Fruit fly (Drosophila melanogaster) whole organism, embryonic: ENCODE results near the gene et.

Source experiments
- ATbp ChIP-seq: fragments of 200-800 bp; sonication (Bioruptor generic); optimal IDR thresholded peaks from 2 replicates; lab custom pipeline; 2017; ENCODE audit warnings: missing biosample characterization, mild to moderate bottlenecking, missing genetic modification characterization, missing genetic modification reagents
- Adf1 ChIP-seq: fragments of 200-800 bp; sonication (Bioruptor generic); IDR thresholded peaks from 2 replicates; pipeline ENCODE4 v1.3.6; 2022; ENCODE audit warnings: missing biosample characterization, missing genetic modification characterization
- Bgb ChIP-seq: fragments of 200-800 bp; sonication (Bioruptor generic); IDR thresholded peaks from 2 replicates; pipeline ENCODE4 v1.3.6; 2022; ENCODE audit warnings: missing biosample characterization, missing genetic modification characterization; ENCODE audit not compliant: partially characterized antibody
- CG12219 ChIP-seq: fragments of 200-800 bp; sonication (Bioruptor generic); optimal IDR thresholded peaks from 3 replicates; lab custom pipeline; 2018; ENCODE audit warnings: missing biosample characterization, mild to moderate bottlenecking, missing genetic modification characterization
- CG12942 ChIP-seq: fragments of 200-800 bp; sonication (Bioruptor generic); optimal IDR thresholded peaks from 3 replicates; lab custom pipeline; 2016; ENCODE audit warnings: missing biosample characterization, missing genetic modification characterization
- CG14965 ChIP-seq: fragments of 200-800 bp; sonication (Bioruptor generic); optimal IDR thresholded peaks from 2 replicates; lab custom pipeline; 2016; ENCODE audit warnings: missing biosample characterization, missing genetic modification characterization, borderline replicate concordance
- CG15696 ChIP-seq: fragments of 200-800 bp; sonication (Bioruptor generic); optimal IDR thresholded peaks from 2 replicates; lab custom pipeline; 2019; ENCODE audit warnings: missing biosample characterization, mild to moderate bottlenecking, missing genetic modification characterization, moderate library complexity
- CG17568 ChIP-seq: fragments of 200-800 bp; sonication (Bioruptor generic); optimal IDR thresholded peaks from 2 replicates; lab custom pipeline; 2018; ENCODE audit warnings: missing biosample characterization, mild to moderate bottlenecking, missing genetic modification characterization, moderate library complexity
- CG18764 ChIP-seq: fragments of 200-800 bp; sonication (Bioruptor generic); optimal IDR thresholded peaks from 3 replicates; lab custom pipeline; 2016; ENCODE audit warnings: missing biosample characterization, missing genetic modification characterization
- CG2889 ChIP-seq: fragments of 200-800 bp; sonication (Bioruptor generic); IDR thresholded peaks from 3 replicates; pipeline ENCODE4 v1.3.6; 2022; ENCODE audit warnings: missing biosample characterization, missing genetic modification characterization
- CG31224 ChIP-seq: fragments of 200-800 bp; sonication (Bioruptor generic); IDR thresholded peaks from 2 replicates; pipeline ENCODE4 v1.3.6; 2022; ENCODE audit warnings: missing biosample characterization, missing genetic modification characterization
- CG3838 ChIP-seq: fragments of 200-800 bp; sonication (Bioruptor generic); optimal IDR thresholded peaks from 3 replicates; lab custom pipeline; 2016; ENCODE audit warnings: missing biosample characterization, missing genetic modification characterization
- CG42726 ChIP-seq: fragments of 200-800 bp; sonication (Bioruptor generic); IDR thresholded peaks from 2 replicates; pipeline ENCODE4 v1.3.6; 2022; ENCODE audit warnings: missing biosample characterization, missing genetic modification characterization; ENCODE audit not compliant: partially characterized antibody
- CG5245 ChIP-seq: fragments of 200-800 bp; sonication (Bioruptor generic); optimal IDR thresholded peaks from 3 replicates; lab custom pipeline; 2016; ENCODE audit warnings: missing biosample characterization, missing genetic modification characterization
- CG6272 ChIP-seq: fragments of 200-800 bp; sonication (Bioruptor generic); IDR thresholded peaks from 2 replicates; pipeline ENCODE4 v1.3.6; 2022; ENCODE audit warnings: missing biosample characterization, missing genetic modification characterization
- CG8765 ChIP-seq: fragments of 200-800 bp; sonication (Bioruptor generic); IDR thresholded peaks from 2 replicates; pipeline ENCODE4 v1.3.6; 2022; ENCODE audit warnings: missing biosample characterization, missing genetic modification characterization
- CG8924 ChIP-seq: fragments of 200-800 bp; optimal IDR thresholded peaks from 3 replicates; lab custom pipeline; 2019; ENCODE audit warnings: missing biosample characterization, mild to moderate bottlenecking, missing genetic modification characterization, moderate library complexity
- CTCF ChIP-seq: fragments of 200-800 bp; sonication (Bioruptor generic); optimal IDR thresholded peaks from 2 replicates; lab custom pipeline; 2017; ENCODE audit warnings: missing biosample characterization, mild to moderate bottlenecking, missing genetic modification characterization, moderate library complexity
- Camta ChIP-seq: fragments of 200-800 bp; sonication (Bioruptor generic); optimal IDR thresholded peaks from 2 replicates; lab custom pipeline; 2016; ENCODE audit warnings: missing biosample characterization, missing genetic modification characterization
- Dfd ChIP-seq, 2 experiments: fragments of >200 bp; optimal IDR thresholded peaks; 2 replicates each; lab custom pipeline; 2017; ENCODE audit warnings: missing biosample characterization in 2 of 2, missing genetic modification characterization in 2 of 2
- Dp ChIP-seq: fragments of 200-800 bp; sonication (Bioruptor generic); optimal IDR thresholded peaks from 2 replicates; lab custom pipeline; 2018; ENCODE audit warnings: missing biosample characterization, mild to moderate bottlenecking, missing genetic modification characterization, moderate library complexity
- Eip74EF ChIP-seq, 2 experiments: fragments of 200-800 bp in 1 of 2; fragments of >200 bp in 1 of 2; sonication (Bioruptor generic) in 1 of 2; optimal IDR thresholded peaks; 2 replicates each; lab custom pipeline; 2017 to 2019; ENCODE audit warnings: missing biosample characterization in 2 of 2, missing genetic modification characterization in 2 of 2, mild to moderate bottlenecking in 1 of 2, moderate library complexity in 1 of 2
- HHEX ChIP-seq: fragments of 200-800 bp; sonication (Bioruptor generic); optimal IDR thresholded peaks from 3 replicates; lab custom pipeline; 2017; ENCODE audit warnings: missing biosample characterization, mild to moderate bottlenecking, missing genetic modification characterization, missing genetic modification reagents
- Hand ChIP-seq: fragments of 200-800 bp; sonication (Bioruptor generic); optimal IDR thresholded peaks from 2 replicates; lab custom pipeline; 2017; ENCODE audit warnings: mild to moderate bottlenecking, missing biosample characterization, missing genetic modification reagents, missing genetic modification characterization
- Myb ChIP-seq: fragments of 200-800 bp; sonication (Bioruptor generic); optimal IDR thresholded peaks from 2 replicates; lab custom pipeline; 2016; ENCODE audit warnings: missing biosample characterization, missing genetic modification characterization
- NC2β ChIP-seq: fragments of 200-800 bp; sonication (Bioruptor generic); optimal IDR thresholded peaks from 2 replicates; lab custom pipeline; 2016; ENCODE audit warnings: missing biosample characterization, missing genetic modification characterization
- NK7.1 ChIP-seq: fragments of 200-800 bp; sonication (Bioruptor generic); optimal IDR thresholded peaks from 3 replicates; lab custom pipeline; 2016; ENCODE audit warnings: missing biosample characterization, missing genetic modification characterization
- Pdp1 ChIP-seq, 2 experiments: fragments of 200-800 bp; sonication (Bioruptor generic); optimal IDR thresholded peaks; 3 replicates each; lab custom pipeline; 2016; ENCODE audit warnings: missing biosample characterization in 2 of 2, missing genetic modification characterization in 2 of 2, mild to moderate bottlenecking in 1 of 2, moderate library complexity in 1 of 2
- Spps ChIP-seq: fragments of 200-800 bp; sonication (Bioruptor generic); optimal IDR thresholded peaks from 2 replicates; lab custom pipeline; 2018; ENCODE audit warnings: missing biosample characterization, mild to moderate bottlenecking, missing genetic modification characterization
- amos ChIP-seq: fragments of 200-800 bp; sonication (Bioruptor generic); IDR thresholded peaks from 2 replicates; pipeline ENCODE4 v1.3.6; 2022; ENCODE audit warnings: missing biosample characterization, missing genetic modification characterization; ENCODE audit not compliant: partially characterized antibody
- bsh ChIP-seq, 2 experiments: fragments of 200-800 bp; sonication (Bioruptor generic); optimal IDR thresholded peaks; 2 replicates each; lab custom pipeline; 2017 to 2018; ENCODE audit warnings: mild to moderate bottlenecking in 2 of 2, missing biosample characterization in 2 of 2, missing genetic modification characterization in 2 of 2, moderate library complexity in 1 of 2
- cg ChIP-seq: fragments of 200-800 bp; sonication (Bioruptor generic); optimal IDR thresholded peaks from 3 replicates; lab custom pipeline; 2019; ENCODE audit warnings: missing biosample characterization, mild to moderate bottlenecking, missing genetic modification characterization, moderate library complexity
- chn ChIP-seq: fragments of 200-800 bp; sonication (Bioruptor generic); optimal IDR thresholded peaks from 2 replicates; lab custom pipeline; 2016; ENCODE audit warnings: missing biosample characterization, missing genetic modification characterization
- ci ChIP-seq: fragments of 200-800 bp; sonication (Bioruptor generic); IDR thresholded peaks from 3 replicates; pipeline ENCODE4 v1.3.6; 2022; ENCODE audit warnings: missing biosample characterization, missing genetic modification characterization
- crc ChIP-seq: fragments of 200-800 bp; sonication (Bioruptor generic); optimal IDR thresholded peaks from 2 replicates; lab custom pipeline; 2016; ENCODE audit warnings: missing biosample characterization, missing genetic modification characterization
- dan ChIP-seq: fragments of 200-800 bp; sonication (Bioruptor generic); IDR thresholded peaks from 2 replicates; pipeline ENCODE4 v1.3.6; 2022; ENCODE audit warnings: missing biosample characterization, missing genetic modification characterization
- disco-r ChIP-seq: fragments of 200-800 bp; sonication (Bioruptor generic); optimal IDR thresholded peaks from 2 replicates; lab custom pipeline; 2016; ENCODE audit warnings: missing biosample characterization, missing genetic modification characterization
- fd3F ChIP-seq: fragments of 200-800 bp; sonication (Bioruptor generic); optimal IDR thresholded peaks from 2 replicates; lab custom pipeline; 2018; ENCODE audit warnings: missing biosample characterization, mild to moderate bottlenecking, missing genetic modification characterization, moderate library complexity
- gcm ChIP-seq: fragments of 200-800 bp; sonication (Bioruptor generic); optimal IDR thresholded peaks from 2 replicates; lab custom pipeline; 2019; ENCODE audit warnings: missing biosample characterization, mild to moderate bottlenecking, missing genetic modification characterization, moderate library complexity
- gcm2 ChIP-seq: fragments of 200-800 bp; sonication (Bioruptor generic); optimal IDR thresholded peaks from 2 replicates; lab custom pipeline; 2016; ENCODE audit warnings: missing biosample characterization, missing genetic modification characterization
- ham ChIP-seq: fragments of 200-800 bp; sonication (Bioruptor generic); IDR thresholded peaks from 2 replicates; pipeline ENCODE4 v1.3.6; 2022; ENCODE audit warnings: missing biosample characterization, missing genetic modification characterization
- knrl ChIP-seq: fragments of 200-800 bp; sonication (Bioruptor generic); IDR thresholded peaks from 3 replicates; pipeline ENCODE4 v1.3.6; 2022; ENCODE audit warnings: missing biosample characterization, missing genetic modification characterization; ENCODE audit not compliant: partially characterized antibody
- lab ChIP-seq: fragments of 200-800 bp; sonication (Bioruptor generic); optimal IDR thresholded peaks from 3 replicates; lab custom pipeline; 2017; ENCODE audit warnings: missing biosample characterization, missing genetic modification characterization, mild to moderate bottlenecking, moderate library complexity, missing genetic modification reagents
- nmo ChIP-seq: fragments of 200-800 bp; sonication (Bioruptor generic); optimal IDR thresholded peaks from 2 replicates; lab custom pipeline; 2018; ENCODE audit warnings: missing biosample characterization, mild to moderate bottlenecking, missing genetic modification characterization, moderate library complexity
- onecut ChIP-seq: fragments of 200-800 bp; sonication (Bioruptor generic); IDR thresholded peaks from 2 replicates; pipeline ENCODE4 v1.3.6; 2022; ENCODE audit warnings: missing biosample characterization, missing genetic modification characterization
- sd ChIP-seq: fragments of 200-800 bp; sonication (Bioruptor generic); optimal IDR thresholded peaks from 3 replicates; lab custom pipeline; 2018; ENCODE audit warnings: missing biosample characterization, mild to moderate bottlenecking, missing genetic modification characterization, moderate library complexity
- sens ChIP-seq: fragments of 200-800 bp; sonication (Bioruptor generic); peaks from one replicate; lab custom pipeline; 2016; ENCODE audit warnings: missing biosample characterization, missing genetic modification characterization
- sens-2 ChIP-seq: fragments of 200-800 bp; sonication (Bioruptor generic); IDR thresholded peaks from 2 replicates; pipeline ENCODE4 v1.3.6; 2022; ENCODE audit warnings: missing biosample characterization, missing genetic modification characterization
- sna ChIP-seq: fragments of 200-800 bp; sonication (Bioruptor generic); IDR thresholded peaks from 2 replicates; pipeline ENCODE4 v1.3.6; 2022; ENCODE audit warnings: missing biosample characterization, missing genetic modification characterization; ENCODE audit not compliant: partially characterized antibody

Gene et

DNA sequence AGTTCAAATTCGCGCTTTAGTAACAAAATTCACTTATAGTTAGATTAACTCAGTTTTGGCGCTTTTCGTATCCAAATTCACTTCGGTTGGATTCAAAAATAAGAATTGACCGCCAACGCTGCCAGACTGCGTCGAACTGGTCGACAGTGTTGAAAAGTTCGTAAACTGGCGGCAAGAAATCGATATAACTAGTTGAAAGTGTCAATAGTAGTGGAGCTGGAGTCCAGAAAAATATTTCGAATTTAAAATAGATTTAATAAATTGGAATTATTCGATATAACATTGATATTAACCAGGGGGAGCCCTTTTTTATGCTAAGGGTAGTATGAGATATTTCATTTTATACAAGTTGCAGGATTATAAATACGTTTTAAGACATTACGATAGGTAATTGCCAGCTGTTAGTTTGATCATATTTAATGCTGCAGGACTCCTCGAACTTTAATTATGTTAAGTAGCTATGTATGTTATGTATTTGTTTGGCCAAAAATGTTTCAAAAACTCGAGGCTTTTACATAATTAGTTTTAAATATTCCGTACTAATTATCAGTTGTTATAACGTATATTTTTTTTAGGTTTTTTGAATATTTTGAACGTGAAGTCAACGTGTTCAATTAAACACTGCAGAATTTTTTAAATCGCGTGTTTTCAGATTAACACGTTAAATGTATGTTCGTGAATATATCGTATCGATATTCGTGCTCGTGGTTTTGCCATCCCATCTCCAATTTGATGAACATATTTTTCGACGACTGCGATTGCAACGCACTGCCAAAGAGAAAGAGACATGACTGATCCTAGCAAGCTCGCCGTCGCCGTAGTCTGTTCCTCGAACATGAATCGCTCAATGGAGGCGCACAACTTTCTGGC lies 11.6 kb downstream of the et start, which contains the start of the genes CG14223 and Ssu72 (continued):
- TF ChIP-seq amos (GFP tag; lab: Robert Waterston, UW) (peak; percentile 87), bsh (GFP tag; optimal IDR thresholded peaks at IDR 0.05; lab: Kevin White, UChicago) (no peak), ham (GFP tag; lab: Robert Waterston, UW) (no peak), CG5245 (no peak), sd (tag; lab: Kevin White, UChicago) (no peak), CG14965 (GFP tag; lab: Kevin White, UChicago) (no peak), CG8924 (tag; lab: Kevin White, UChicago) (no peak), CG31224 (GFP tag; lab: Robert Waterston, UW) (no peak), sens-2 (GFP tag; lab: Robert Waterston, UW) (no peak), dan (GFP tag; lab: Robert Waterston, UW) (no peak), CG15696 (no peak), ci (GFP tag; lab: Robert Waterston, UW) (no peak), gcm2 (GFP tag; lab: Kevin White, UChicago) (no peak), Hand (GFP tag; lab: Kevin White, UChicago) (no peak), fd3F (GFP tag; lab: Kevin White, UChicago) (no peak), Myb (GFP tag; lab: Kevin White, UChicago) (peak; percentile 71), Bgb (GFP tag; lab: Robert Waterston, UW) (peak; percentile 81), CG12942 (no peak), Pdp1 (GFP tag; optimal IDR thresholded peaks at IDR 0.05; lab: Kevin White, UChicago) (no peak), Dfd (GFP tag; optimal IDR thresholded peaks at IDR 0.05; lab: Kevin White, UChicago) (no peak), chn (GFP tag; lab: Kevin White, UChicago) (no peak), Dp (GFP tag; lab: Kevin White, UChicago) (peak; percentile 86), HHEX (GFP tag; lab: Kevin White, UChicago) (no peak), Eip74EF (GFP tag; optimal IDR thresholded peaks at IDR 0.05; lab: Kevin White, UChicago) (no peak), CG18764 (GFP tag; lab: Kevin White, UChicago) (no peak), nmo (GFP tag; lab: Kevin White, UChicago) (no peak), disco-r (GFP tag; lab: Kevin White, UChicago) (no peak), onecut (GFP tag; lab: Robert Waterston, UW) (peak; percentile 81), Spps (tag; lab: Kevin White, UChicago) (no peak), crc (GFP tag; lab: Kevin White, UChicago) (no peak), ATbp (no peak), Camta (GFP tag; lab: Kevin White, UChicago) (no peak), gcm (GFP tag; lab: Kevin White, UChicago) (no peak), CG12219 (GFP tag; lab: Kevin White, UChicago) (no peak), NC2β (GFP tag; lab: Kevin White, UChicago) (no peak), knrl (GFP tag; lab: Robert Waterston, UW) (peak; percentile 78; the same call in 2 of the 3 replicates), NK7.1 (GFP tag; lab: Kevin White, UChicago) (no peak), CG6272 (GFP tag; lab: Robert Waterston, UW) (no peak), sens (GFP tag; lab: Kevin White, UChicago) (peak; percentile 67), lab (GFP tag; lab: Kevin White, UChicago) (peak; percentile 25), CG42726 (GFP tag; lab: Robert Waterston, UW) (peak; percentile 64; the same call in 1 of the 2 replicates), CG3838 (GFP tag; lab: Kevin White, UChicago) (no peak), Adf1 (GFP tag; lab: Robert Waterston, UW) (no peak), CG8765 (GFP tag; lab: Robert Waterston, UW) (no peak), CG2889 (no peak), CG17568 (GFP tag; lab: Kevin White, UChicago) (no peak), cg (GFP tag; lab: Kevin White, UChicago) (no peak), sna (GFP tag; lab: Robert Waterston, UW) (peak; percentile 74), CTCF (GFP tag; lab: Kevin White, UChicago) (no peak)
